Worm (Caenorhabditis elegans) whole organism, L2 larva: ENCODE measurements around the gene F53B3.6.

ENCODE experiments used
- C34F6.9 ChIP-seq: fragments of 150-350 bp; optimal IDR thresholded peaks from 2 replicates; lab custom pipeline; 2014; ENCODE audit warnings: missing biosample characterization, missing genetic modification characterization
- F13H6.1 ChIP-seq: sonication (generic microtip); optimal IDR thresholded peaks from 2 replicates; lab custom pipeline; 2016; ENCODE audit warnings: missing genetic modification characterization, missing compliant biosample characterization
- R02D3.7 ChIP-seq: fragments of 150-350 bp; optimal IDR thresholded peaks from 2 replicates; lab custom pipeline; 2014; ENCODE audit warnings: missing biosample characterization, missing genetic modification characterization
- Y55F3AM.14 ChIP-seq: fragments of 200-800 bp; sonication (Bioruptor generic); optimal IDR thresholded peaks from 2 replicates; lab custom pipeline; 2018; ENCODE audit warnings: mild to moderate bottlenecking, missing genetic modification characterization, missing compliant biosample characterization
- aly-2 ChIP-seq: fragments of 150-350 bp; optimal IDR thresholded peaks from 2 replicates; lab custom pipeline; 2014; ENCODE audit warnings: missing biosample characterization, missing genetic modification characterization
- ama-1 ChIP-seq: fragments of 150-350 bp; optimal IDR thresholded peaks from 2 replicates; lab custom pipeline; 2018; ENCODE audit warnings: inconsistent platforms
- blmp-1 ChIP-seq: sonication (generic microtip); optimal IDR thresholded peaks from 2 replicates; lab custom pipeline; 2017; ENCODE audit warnings: missing genetic modification characterization, mild to moderate bottlenecking, missing compliant biosample characterization, antibody characterized with exemption, moderate library complexity; ENCODE audit not compliant: insufficient read depth
- ceh-16 ChIP-seq: fragments of 150-350 bp; optimal IDR thresholded peaks from 2 replicates; lab custom pipeline; 2014; ENCODE audit warnings: missing biosample characterization, missing genetic modification characterization
- crh-2 ChIP-seq: sonication (generic microtip); optimal IDR thresholded peaks from 2 replicates; lab custom pipeline; 2017; ENCODE audit warnings: missing biosample characterization, missing genetic modification characterization
- elt-1 ChIP-seq: fragments of 150-350 bp; optimal IDR thresholded peaks from 2 replicates; lab custom pipeline; 2014; ENCODE audit warnings: missing biosample characterization, missing genetic modification characterization
- fos-1 ChIP-seq: fragments of 150-350 bp; optimal IDR thresholded peaks from 2 replicates; lab custom pipeline; 2014; ENCODE audit warnings: missing biosample characterization, missing genetic modification characterization
- gmeb-1 ChIP-seq: fragments of 150-350 bp; optimal IDR thresholded peaks from 2 replicates; lab custom pipeline; 2014; ENCODE audit warnings: missing biosample characterization, missing genetic modification characterization
- lin-11 ChIP-seq: fragments of 150-350 bp; sonication (generic microtip); optimal IDR thresholded peaks from 2 replicates; lab custom pipeline; 2014; ENCODE audit warnings: missing biosample characterization, missing genetic modification characterization, inconsistent platforms, mixed read lengths
- lin-13 ChIP-seq: fragments of 150-350 bp; optimal IDR thresholded peaks from 2 replicates; lab custom pipeline; 2014; ENCODE audit warnings: missing biosample characterization, missing genetic modification reagents, missing genetic modification characterization
- lin-39 ChIP-seq: fragments of 150-350 bp; optimal IDR thresholded peaks from 2 replicates; lab custom pipeline; 2014; ENCODE audit warnings: missing biosample characterization, missing genetic modification reagents, missing genetic modification characterization
- lsy-2 ChIP-seq, 2 experiments: fragments of 150-350 bp in 1 of 2; sonication (generic microtip) in 1 of 2; optimal IDR thresholded peaks; 2 replicates each; lab custom pipeline; 2014 to 2017; ENCODE audit warnings: missing biosample characterization in 2 of 2, missing genetic modification characterization in 2 of 2
- mab-5 ChIP-seq: fragments of 150-350 bp; optimal IDR thresholded peaks from 2 replicates; lab custom pipeline; 2014; ENCODE audit warnings: missing biosample characterization, missing genetic modification characterization
- nhr-10 ChIP-seq: sonication (generic microtip); optimal IDR thresholded peaks from 2 replicates; lab custom pipeline; 2017; ENCODE audit warnings: missing biosample characterization, missing genetic modification characterization
- nhr-11 ChIP-seq: fragments of 150-350 bp; optimal IDR thresholded peaks from 2 replicates; lab custom pipeline; 2014; ENCODE audit warnings: missing biosample characterization, missing genetic modification characterization
- nhr-12 ChIP-seq: fragments of 150-350 bp; optimal IDR thresholded peaks from 2 replicates; lab custom pipeline; 2014; ENCODE audit warnings: missing biosample characterization, missing genetic modification characterization
- nhr-129 ChIP-seq: fragments of 150-350 bp; optimal IDR thresholded peaks from 2 replicates; lab custom pipeline; 2014; ENCODE audit warnings: missing biosample characterization, missing genetic modification characterization
- nhr-21 ChIP-seq: fragments of 150-350 bp; optimal IDR thresholded peaks from 2 replicates; lab custom pipeline; 2014; ENCODE audit warnings: missing biosample characterization, missing genetic modification characterization
- nhr-23 ChIP-seq: fragments of 150-350 bp; optimal IDR thresholded peaks from 2 replicates; lab custom pipeline; 2014; ENCODE audit warnings: missing biosample characterization, missing genetic modification reagents, missing genetic modification characterization
- nhr-25 ChIP-seq: fragments of 150-350 bp; sonication (generic microtip); optimal IDR thresholded peaks from 3 replicates; lab custom pipeline; 2014; ENCODE audit warnings: missing biosample characterization, missing genetic modification characterization
- peb-1 ChIP-seq: fragments of 150-350 bp; optimal IDR thresholded peaks from 2 replicates; lab custom pipeline; 2014; ENCODE audit warnings: missing biosample characterization, missing genetic modification characterization
- sem-4 ChIP-seq: fragments of 150-350 bp; optimal IDR thresholded peaks from 2 replicates; lab custom pipeline; 2014; ENCODE audit warnings: missing biosample characterization, missing genetic modification reagents, missing genetic modification characterization
- skn-1 ChIP-seq: sonication (generic microtip); optimal IDR thresholded peaks from 2 replicates; lab custom pipeline; 2017; ENCODE audit warnings: missing biosample characterization, missing genetic modification characterization
- snpc-4 ChIP-seq: fragments of 150-350 bp; optimal IDR thresholded peaks from 2 replicates; lab custom pipeline; 2014; ENCODE audit warnings: missing biosample characterization, missing genetic modification characterization
- unc-39 ChIP-seq: fragments of 150-350 bp; optimal IDR thresholded peaks from 2 replicates; lab custom pipeline; 2014; ENCODE audit warnings: missing biosample characterization, missing genetic modification characterization
- unc-55 ChIP-seq: fragments of 150-350 bp; sonication (generic microtip); optimal IDR thresholded peaks from 3 replicates; lab custom pipeline; 2014; ENCODE audit warnings: missing biosample characterization, missing genetic modification reagents, missing genetic modification characterization
- unc-62 ChIP-seq: fragments of 150-350 bp; optimal IDR thresholded peaks from 2 replicates; lab custom pipeline; 2014; ENCODE audit warnings: missing biosample characterization, missing genetic modification reagents, missing genetic modification characterization
- zag-1 ChIP-seq: fragments of 150-350 bp; optimal IDR thresholded peaks from 2 replicates; lab custom pipeline; 2014; ENCODE audit warnings: missing biosample characterization, missing genetic modification characterization
- ztf-1 ChIP-seq: fragments of 200-800 bp; sonication (Bioruptor generic); conservative IDR thresholded peaks from 2 replicates; pipeline ENCODE4 v1.3.6; 2022; ENCODE audit warnings: missing genetic modification characterization, missing compliant biosample characterization
- ztf-11 ChIP-seq: sonication (generic microtip); optimal IDR thresholded peaks from 2 replicates; lab custom pipeline; 2017; ENCODE audit warnings: missing biosample characterization, missing genetic modification characterization
- ztf-4 ChIP-seq: fragments of 150-350 bp; optimal IDR thresholded peaks from 2 replicates; lab custom pipeline; 2014; ENCODE audit warnings: missing biosample characterization, missing genetic modification characterization

Gene F53B3.6

DNA sequence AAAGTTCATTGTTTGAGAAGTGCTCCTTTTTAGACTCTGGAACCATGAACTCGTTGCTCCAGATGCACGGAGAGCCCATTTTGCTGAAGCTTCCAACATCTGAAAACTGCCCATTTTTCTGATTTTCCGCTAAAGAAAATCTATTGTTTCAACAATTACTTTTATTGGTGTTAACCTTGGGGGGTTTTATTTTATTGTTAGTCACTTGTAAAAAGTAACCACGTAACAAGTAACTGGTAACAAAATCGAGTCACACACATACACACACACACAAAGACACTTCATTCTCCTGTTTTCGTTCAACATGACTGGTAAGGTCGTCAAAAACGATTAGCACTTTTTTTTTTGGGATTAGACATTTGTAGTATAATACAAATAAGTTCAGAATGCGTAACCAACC lies 13.4 kb downstream of the F53B3.6 start:
- TF ChIP-seq nhr-21: no peak
- TF ChIP-seq aly-2 (tag; lab: Kevin White, UChicago): no peak
- TF ChIP-seq nhr-25 (tag; lab: Kevin White, UChicago): peak; percentile 3
- no peak for TF ChIP-seq lin-11 (tag; lab: Kevin White, UChicago)
- TF ChIP-seq R02D3.7 (tag; lab: Kevin White, UChicago): no peak
- no peak for TF ChIP-seq peb-1

DNA sequence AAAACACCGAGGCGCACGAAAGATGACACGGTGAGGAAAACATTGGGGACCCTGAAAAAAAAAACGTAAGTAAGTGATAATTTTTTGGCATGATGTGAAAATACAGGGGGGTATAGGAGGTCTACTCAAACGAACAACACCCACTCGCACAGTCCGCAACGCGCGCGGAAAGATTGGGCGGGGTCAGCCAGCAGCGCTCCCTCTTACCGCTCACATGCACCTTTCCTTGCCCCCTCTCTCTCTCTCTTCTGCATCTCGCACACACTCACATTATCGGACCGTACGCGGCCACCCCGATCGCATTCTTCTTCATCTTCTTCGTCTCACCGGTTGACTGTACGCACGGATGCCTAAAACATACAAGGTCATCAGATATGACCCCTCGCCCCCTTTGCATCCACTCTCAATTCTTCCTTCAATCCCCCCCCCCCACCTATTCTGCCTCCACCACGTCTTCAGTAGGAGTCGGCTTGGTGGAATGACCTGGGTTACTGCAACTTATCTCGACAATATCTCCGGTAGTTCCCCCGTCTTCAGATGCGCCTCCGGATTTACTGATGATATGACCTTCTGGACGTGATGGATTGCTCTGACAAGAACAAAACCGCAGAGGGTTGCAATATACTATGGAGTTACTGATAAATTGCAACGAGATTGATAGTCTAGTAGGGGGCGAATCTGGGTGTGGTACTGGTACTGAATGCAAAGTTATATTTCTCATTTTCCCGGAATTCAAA lies 15.7 kb downstream of the F53B3.6 start, which contains the start of gene F53B3.5:
F53B3.5 (minus strand) TSS at position 51 of the 737 bp plus-strand sequence.
- no peak for TF ChIP-seq peb-1
- TF ChIP-seq nhr-129 (tag; lab: Kevin White, UChicago): no peak
- no peak for TF ChIP-seq mab-5 (tag; lab: Kevin White, UChicago)
- no peak for TF ChIP-seq crh-2 (tag; lab: Kevin White, UChicago)
- TF ChIP-seq ceh-16 (tag; lab: Kevin White, UChicago): peak; percentile 81
- no peak for TF ChIP-seq skn-1 (tag; lab: Kevin White, UChicago)
- TF ChIP-seq nhr-25 (tag; lab: Kevin White, UChicago): peak; percentile 36
- no peak for TF ChIP-seq nhr-11 (tag; lab: Kevin White, UChicago)
- TF ChIP-seq gmeb-1 (tag; lab: Kevin White, UChicago): no peak
- TF ChIP-seq ztf-1: no peak
- peak; percentile 65 for TF ChIP-seq elt-1
- no peak for TF ChIP-seq unc-62 (GFP tag; lab: Kevin White, UChicago)
- TF ChIP-seq fos-1 (tag; lab: Kevin White, UChicago): peak; percentile 14
- no peak for TF ChIP-seq nhr-23 (tag; lab: Kevin White, UChicago)
- TF ChIP-seq lin-39 (tag; lab: Kevin White, UChicago): no peak
- no peak for TF ChIP-seq C34F6.9 (tag; lab: Kevin White, UChicago)
- TF ChIP-seq nhr-12 (tag; lab: Kevin White, UChicago): no peak
- TF ChIP-seq sem-4 (tag; lab: Kevin White, UChicago): no peak
- no peak for TF ChIP-seq unc-39 (tag; lab: Kevin White, UChicago)
- no peak for TF ChIP-seq unc-55 (GFP tag; lab: Kevin White, UChicago)
- no peak for TF ChIP-seq lin-13 (GFP tag; lab: Kevin White, UChicago)
- TF ChIP-seq Y55F3AM.14 (GFP tag; lab: Kevin White, UChicago): no peak

- TF ChIP-seq elt-1: no peak
- no peak for TF ChIP-seq ztf-11 (tag; lab: Kevin White, UChicago)
- peak; percentile 18 for TF ChIP-seq C34F6.9 (tag; lab: Kevin White, UChicago)
- peak; percentile 19 for TF ChIP-seq zag-1 (tag; lab: Kevin White, UChicago)
- TF ChIP-seq unc-55 (GFP tag; lab: Kevin White, UChicago): peak; percentile 43
- peak; percentile 23 for TF ChIP-seq nhr-129 (tag; lab: Kevin White, UChicago)
- TF ChIP-seq unc-39 (tag; lab: Kevin White, UChicago): no peak
- TF ChIP-seq nhr-10 (tag; lab: Kevin White, UChicago): no peak
- TF ChIP-seq ztf-4 (tag; lab: Kevin White, UChicago): no peak
- TF ChIP-seq mab-5 (tag; lab: Kevin White, UChicago): peak; percentile 56
- TF ChIP-seq snpc-4 (tag; lab: Kevin White, UChicago): no peak
- TF ChIP-seq fos-1 (tag; lab: Kevin White, UChicago): peak; percentile 4
- TF ChIP-seq lin-11 (tag; lab: Kevin White, UChicago): no peak
- peak; percentile 27 for TF ChIP-seq F13H6.1
Measured at ce11 chrX:2885318-2885908, 21.4 kb downstream of the F53B3.6 start, which contains the start of gene vang-1. Gene vang-1, plus strand, starts transcription at chrX:2885858.

ce11 chrX:2890041-2890650 lies 26.1 kb downstream of the F53B3.6 start:
- TF ChIP-seq lsy-2 (tag; optimal IDR thresholded peaks at IDR 0.05; lab: Kevin White, UChicago) (peak in 1 of 2 experiments; percentile 34), nhr-21 (peak; percentile 22), ztf-11 (tag; lab: Kevin White, UChicago) (no peak), ama-1 (lab: Kevin White, UChicago) (peak; percentile 45), blmp-1 (tag; lab: Kevin White, UChicago) (no peak)
